Worm (Caenorhabditis elegans): ENCODE measurements around the gene ZK1127.5.

DNA sequence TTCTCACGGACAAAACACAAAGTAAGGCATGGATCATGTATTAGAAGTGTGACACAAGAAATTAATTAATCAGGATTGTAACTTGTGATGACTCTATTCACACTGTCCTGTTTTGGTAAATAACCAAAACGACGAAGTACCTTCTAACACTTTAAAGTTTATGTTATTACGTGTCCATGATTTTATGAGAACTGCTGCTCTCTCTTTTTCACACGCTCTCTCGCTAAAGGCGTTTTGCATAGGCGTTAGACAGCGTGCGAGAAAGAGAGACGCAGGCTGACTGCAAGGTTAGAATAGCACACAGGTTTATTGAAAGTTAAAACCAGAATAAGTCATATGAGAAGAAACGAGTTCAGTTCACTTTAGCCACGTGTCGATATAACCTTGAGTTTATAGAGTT is 39.6 kb downstream of the ZK1127.5 start:
- TF ChIP-seq W03F9.2 (tag; optimal IDR thresholded peaks at IDR 0.05) (no peak), dao-5 (tag; optimal IDR thresholded peaks at IDR 0.05) (no peak), him-1 (tag; optimal IDR thresholded peaks at IDR 0.05) (no peak)
